Worm (Caenorhabditis elegans) whole organism, early embryonic: ENCODE results near the gene otpl-8.

Experiments
- B0310.2 ChIP-seq: sonication (generic microtip); optimal IDR thresholded peaks from 2 replicates; lab custom pipeline; 2016; ENCODE audit warnings: mild to moderate bottlenecking, missing genetic modification characterization, missing compliant biosample characterization
- F13C5.2 ChIP-seq: sonication (generic microtip); optimal IDR thresholded peaks from 2 replicates; lab custom pipeline; 2017; ENCODE audit warnings: mild to moderate bottlenecking, missing genetic modification characterization, inconsistent platforms, missing compliant biosample characterization
- aly-1 ChIP-seq: sonication (generic microtip); optimal IDR thresholded peaks from 2 replicates; lab custom pipeline; 2016; ENCODE audit warnings: missing genetic modification characterization, missing compliant biosample characterization
- ama-1 ChIP-seq: fragments of 150-350 bp; optimal IDR thresholded peaks from 2 replicates; lab custom pipeline; 2014
- ceh-13 ChIP-seq: fragments of 200-800 bp; sonication (Bioruptor generic); optimal IDR thresholded peaks from 2 replicates; lab custom pipeline; 2018; ENCODE audit warnings: mild to moderate bottlenecking, missing genetic modification characterization, missing compliant biosample characterization
- ceh-36 ChIP-seq: sonication (generic microtip); optimal IDR thresholded peaks from 2 replicates; lab custom pipeline; 2016; ENCODE audit warnings: missing genetic modification characterization, inconsistent platforms, missing compliant biosample characterization
- ets-7 ChIP-seq: sonication (generic microtip); optimal IDR thresholded peaks from 2 replicates; lab custom pipeline; 2016; ENCODE audit warnings: missing genotype, missing genetic modification characterization, missing compliant biosample characterization
- flt-1 ChIP-seq: fragments of 200-800 bp; sonication (Bioruptor generic); IDR thresholded peaks from 2 replicates; pipeline ENCODE4 v1.3.6; 2022; ENCODE audit warnings: missing genetic modification characterization, missing compliant biosample characterization
- hmbx-1 ChIP-seq: sonication (generic microtip); optimal IDR thresholded peaks from 2 replicates; lab custom pipeline; 2016; ENCODE audit warnings: mild to moderate bottlenecking, missing genetic modification characterization, missing compliant biosample characterization
- hmg-4 ChIP-seq: fragments of 200-800 bp; sonication (Bioruptor generic); optimal IDR thresholded peaks from 2 replicates; lab custom pipeline; 2018; ENCODE audit warnings: mild to moderate bottlenecking, missing genetic modification characterization, missing compliant biosample characterization
- hnd-1 ChIP-seq: sonication (generic microtip); optimal IDR thresholded peaks from 2 replicates; lab custom pipeline; 2016; ENCODE audit warnings: missing genetic modification characterization, missing compliant biosample characterization
- pes-1 ChIP-seq: fragments of 200-800 bp; sonication (Bioruptor generic); IDR thresholded peaks from 2 replicates; pipeline ENCODE4 v1.3.6; 2022; ENCODE audit warnings: missing genetic modification reagents, missing genetic modification characterization, missing compliant biosample characterization
- scrt-1 ChIP-seq: fragments of 200-800 bp; sonication (Bioruptor generic); IDR thresholded peaks from 2 replicates; pipeline ENCODE4 v1.3.6; 2022; ENCODE audit warnings: missing genetic modification characterization, missing compliant biosample characterization
- sea-1 ChIP-seq: fragments of 200-800 bp; sonication (Bioruptor generic); conservative IDR thresholded peaks from 2 replicates; pipeline ENCODE4 v1.3.6; 2022; ENCODE audit warnings: missing genetic modification characterization, missing compliant biosample characterization
- tbx-11 ChIP-seq: fragments of 200-800 bp; sonication (Bioruptor generic); IDR thresholded peaks from 2 replicates; pipeline ENCODE4 v1.3.6; 2022; ENCODE audit warnings: missing genetic modification characterization, missing compliant biosample characterization
- tbx-37 ChIP-seq: fragments of 200-800 bp; sonication (Bioruptor generic); conservative IDR thresholded peaks from 2 replicates; pipeline ENCODE4 v1.3.6; 2022; ENCODE audit warnings: missing genetic modification reagents, missing genetic modification characterization, missing compliant biosample characterization
- tra-4 ChIP-seq: sonication (generic microtip); optimal IDR thresholded peaks from 2 replicates; lab custom pipeline; 2017; ENCODE audit warnings: missing genetic modification characterization, missing compliant biosample characterization

otpl-8 gene

ce11 chrX:12256594-12257048, 14.1 kb downstream of the otpl-8 start, which contains the start of gene E01G6.2:
Gene E01G6.2, plus strand, starts transcription at chrX:12256644.
- no peak for TF ChIP-seq flt-1
- no peak for TF ChIP-seq tra-4 (tag; lab: Kevin White, UChicago)
- TF ChIP-seq ceh-13, result no peak
- TF ChIP-seq tbx-37 (GFP tag; lab: Robert Waterston, UW), result no peak
- TF ChIP-seq ama-1 (lab: Kevin White, UChicago), result no peak
- TF ChIP-seq ceh-36, result no peak
- TF ChIP-seq ets-7 (tag; lab: Kevin White, UChicago), result no peak

ce11 chrX:12252189-12252588, 18.6 kb downstream of the otpl-8 start:
- TF ChIP-seq pes-1 (GFP tag; lab: Robert Waterston, UW) (no peak), ama-1 (lab: Kevin White, UChicago) (no peak), ceh-36 (no peak), tbx-11 (no peak), hnd-1 (no peak)

DNA sequence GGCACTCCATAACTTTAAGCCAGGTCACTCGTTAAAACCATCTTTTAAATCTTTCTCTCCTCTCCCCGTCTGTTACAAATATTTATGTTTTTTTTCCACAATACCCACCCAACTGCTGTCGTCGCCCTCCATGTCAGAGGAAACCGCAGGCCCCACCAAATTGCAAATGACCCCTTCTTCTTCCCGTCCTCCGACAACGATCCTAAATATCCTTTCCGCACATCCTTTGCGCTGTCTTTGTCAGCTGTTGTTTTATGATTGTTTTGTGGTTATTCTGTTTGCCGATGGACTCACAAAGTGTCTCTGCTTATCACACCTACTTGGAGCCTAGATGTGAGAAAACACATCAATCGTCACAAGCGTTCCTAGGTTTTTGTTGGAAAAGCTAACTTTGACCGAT, 22.6 kb downstream of the otpl-8 start:
- TF ChIP-seq hmbx-1, result no peak
- TF ChIP-seq aly-1 (tag; lab: Kevin White, UChicago), result no peak
- TF ChIP-seq ceh-13, result no peak
- TF ChIP-seq pes-1 (GFP tag; lab: Robert Waterston, UW), result no peak
- TF ChIP-seq ceh-36, result no peak
- no peak for TF ChIP-seq sea-1 (GFP tag; lab: Robert Waterston, UW)
- no peak for TF ChIP-seq B0310.2 (tag; lab: Kevin White, UChicago)
- no peak for TF ChIP-seq flt-1
- no peak for TF ChIP-seq ama-1 (lab: Kevin White, UChicago)
- TF ChIP-seq scrt-1 (GFP tag; lab: Robert Waterston, UW), result no peak
- TF ChIP-seq hnd-1, result no peak
- no peak for TF ChIP-seq ets-7 (tag; lab: Kevin White, UChicago)
- TF ChIP-seq F13C5.2 (tag; lab: Kevin White, UChicago), result no peak
- TF ChIP-seq tbx-37 (GFP tag; lab: Robert Waterston, UW), result no peak
- TF ChIP-seq tra-4 (tag; lab: Kevin White, UChicago), result no peak
- TF ChIP-seq hmg-4 (GFP tag; lab: Kevin White, UChicago), result no peak

ce11 chrX:12242902-12243301, 27.8 kb downstream of the otpl-8 start:
- TF ChIP-seq sea-1 (GFP tag; lab: Robert Waterston, UW) (no peak), hmg-4 (GFP tag; lab: Kevin White, UChicago) (no peak), tbx-11 (no peak), ceh-13 (no peak), F13C5.2 (tag; lab: Kevin White, UChicago) (no peak), hnd-1 (no peak), ets-7 (tag; lab: Kevin White, UChicago) (no peak), tbx-37 (GFP tag; lab: Robert Waterston, UW) (no peak), B0310.2 (tag; lab: Kevin White, UChicago) (no peak), scrt-1 (GFP tag; lab: Robert Waterston, UW) (no peak)

DNA sequence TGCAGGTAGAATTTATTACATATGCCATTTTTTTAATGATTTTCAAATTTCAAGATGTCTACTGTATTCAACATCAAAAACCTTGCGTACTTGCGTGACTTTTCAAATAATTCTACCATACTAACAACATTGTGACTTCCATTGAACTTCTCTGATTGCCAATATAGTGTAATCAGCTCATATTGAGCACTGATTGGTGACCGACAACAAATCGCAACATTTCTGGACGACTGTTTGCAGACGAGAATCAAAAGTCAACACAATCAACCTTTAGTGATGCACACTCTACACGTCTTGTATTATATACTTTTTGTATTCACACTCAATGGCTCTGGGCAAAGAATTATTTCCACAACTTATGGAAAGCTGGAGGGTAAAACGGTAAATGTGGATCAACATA, 29.3 kb downstream of the otpl-8 start, which contains the start of gene cest-3:
Gene cest-3 (plus strand): TSS at position 190 of the 400 bp plus-strand sequence.
- no peak for TF ChIP-seq aly-1 (tag; lab: Kevin White, UChicago)

DNA sequence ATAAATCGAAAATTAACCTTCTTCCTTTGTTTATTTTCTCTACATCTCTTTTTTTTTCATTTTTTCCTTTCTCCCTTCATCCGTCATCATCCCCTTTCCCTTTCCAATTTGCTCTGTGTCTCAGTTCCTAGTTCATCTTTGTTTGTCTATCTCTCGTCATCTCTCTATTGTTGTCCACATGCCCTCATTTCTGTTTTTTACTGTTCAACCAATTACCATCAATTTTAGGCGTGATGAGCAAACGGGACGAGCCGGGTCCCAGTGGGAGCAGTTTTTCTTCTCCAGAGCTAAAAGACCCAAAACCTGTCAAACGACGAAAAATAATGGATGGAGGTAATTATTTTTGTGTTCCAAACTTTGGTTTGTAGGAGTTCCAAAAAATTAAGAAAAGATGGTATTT, 35.4 kb downstream of the otpl-8 start, which contains the start of gene C23H4.6:
Gene C23H4.6 (plus strand): TSS at position 219 of the 400 bp plus-strand sequence.
- TF ChIP-seq hnd-1 (no peak), flt-1 (no peak), scrt-1 (GFP tag; lab: Robert Waterston, UW) (no peak), hmbx-1 (no peak), tra-4 (tag; lab: Kevin White, UChicago) (no peak), F13C5.2 (tag; lab: Kevin White, UChicago) (no peak), aly-1 (tag; lab: Kevin White, UChicago) (no peak), hmg-4 (GFP tag; lab: Kevin White, UChicago) (no peak), ceh-36 (no peak)

ce11 chrX:12234424-12234823, 36.3 kb downstream of the otpl-8 start:
- no peak for TF ChIP-seq B0310.2 (tag; lab: Kevin White, UChicago)
- TF ChIP-seq ets-7 (tag; lab: Kevin White, UChicago), result no peak
- TF ChIP-seq scrt-1 (GFP tag; lab: Robert Waterston, UW), result no peak
- no peak for TF ChIP-seq ceh-13
- no peak for TF ChIP-seq aly-1 (tag; lab: Kevin White, UChicago)
- no peak for TF ChIP-seq tra-4 (tag; lab: Kevin White, UChicago)
- no peak for TF ChIP-seq tbx-37 (GFP tag; lab: Robert Waterston, UW)

DNA sequence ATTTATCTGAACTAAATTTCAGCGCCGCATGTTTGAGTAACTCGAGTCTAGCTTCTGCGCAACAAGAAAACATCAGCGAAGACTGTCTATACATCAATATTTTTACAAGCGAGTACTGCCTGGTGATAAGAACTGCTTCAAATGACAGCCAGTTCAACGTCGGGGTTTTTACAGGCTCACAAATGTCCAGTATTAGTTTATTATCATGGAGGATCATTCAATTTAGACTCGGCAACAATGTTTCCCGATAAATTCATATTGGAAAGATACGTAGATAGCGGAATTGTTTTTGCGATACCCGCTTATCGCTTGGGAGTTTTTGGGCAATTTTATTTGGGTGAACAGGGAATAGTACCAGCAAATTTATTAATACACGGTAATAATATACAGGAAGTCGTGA, 40.4 kb downstream of the otpl-8 start:
- TF ChIP-seq tbx-11 (no peak), aly-1 (tag; lab: Kevin White, UChicago) (no peak), F13C5.2 (tag; lab: Kevin White, UChicago) (no peak), scrt-1 (GFP tag; lab: Robert Waterston, UW) (no peak), tbx-37 (GFP tag; lab: Robert Waterston, UW) (no peak), tra-4 (tag; lab: Kevin White, UChicago) (no peak), ceh-36 (no peak), ceh-13 (no peak), ama-1 (lab: Kevin White, UChicago) (no peak), hnd-1 (no peak), B0310.2 (tag; lab: Kevin White, UChicago) (no peak), hmbx-1 (no peak), ets-7 (tag; lab: Kevin White, UChicago) (no peak), pes-1 (GFP tag; lab: Robert Waterston, UW) (no peak), sea-1 (GFP tag; lab: Robert Waterston, UW) (no peak), hmg-4 (GFP tag; lab: Kevin White, UChicago) (no peak), flt-1 (no peak)
